Fruit fly (Drosophila melanogaster): ENCODE data around the gene CG33285.

The CG33285 gene

dm6 chr3L:21049417-21049914 lies 39.3 kb downstream of the CG33285 start (continued):
- no peak for TF ChIP-seq CG17568 (GFP tag; optimal IDR thresholded peaks at IDR 0.05)
- TF ChIP-seq MTF-1 (GFP tag; optimal IDR thresholded peaks at IDR 0.05; ENCODE audit: borderline replicate concordance): peak; percentile 24
- no peak for TF ChIP-seq fru (optimal IDR thresholded peaks at IDR 0.05)
- TF ChIP-seq CG15696 (tag; optimal IDR thresholded peaks at IDR 0.05): peak; percentile 28
- peak; percentile 98 for TF ChIP-seq CTCF (GFP tag; optimal IDR thresholded peaks at IDR 0.05)
- peak; percentile 11; the same call in 1 of the 2 replicates for TF ChIP-seq CG11247 (GFP tag; IDR thresholded peaks at IDR 0.05)
- TF ChIP-seq CG12659 (GFP tag; optimal IDR thresholded peaks at IDR 0.05): peak; percentile 32
- TF ChIP-seq rib (GFP tag; IDR thresholded peaks at IDR 0.05): no peak
- TF ChIP-seq sim (GFP tag; IDR thresholded peaks at IDR 0.05): 0 out of 2 replicates have a peak, but pooled peaks have one; percentile 2
- peak; percentile 29; the same call in 1 of the 3 replicates for TF ChIP-seq HLH4C (GFP tag; IDR thresholded peaks at IDR 0.05; ENCODE audit: partially characterized antibody)
- peak; percentile 32 for TF ChIP-seq CG30403 (GFP tag; optimal IDR thresholded peaks at IDR 0.05)
- TF ChIP-seq CG13287 (GFP tag; IDR thresholded peaks at IDR 0.05; ENCODE audit: partially characterized antibody): peak; percentile 58
- peak; percentile 55 for TF ChIP-seq hkb (optimal IDR thresholded peaks at IDR 0.05)
- no peak for TF ChIP-seq hkb (GFP tag; IDR thresholded peaks at IDR 0.05)
- peak; percentile 9 for TF ChIP-seq zen (tag; optimal IDR thresholded peaks at IDR 0.05)
- TF ChIP-seq CG14050 (GFP tag; IDR thresholded peaks at IDR 0.05): no peak
- TF ChIP-seq CG9609 (GFP tag; optimal IDR thresholded peaks at IDR 0.05): peak; percentile 22
- TF ChIP-seq CG9817 (tag; optimal IDR thresholded peaks at IDR 0.05): no peak
- peak; percentile 81 for TF ChIP-seq CG1832 (GFP tag; optimal IDR thresholded peaks at IDR 0.05)
- no peak for TF ChIP-seq exex (tag; optimal IDR thresholded peaks at IDR 0.05)
- TF ChIP-seq CG15601 (tag; optimal IDR thresholded peaks at IDR 0.05): peak; percentile 64
- no peak for TF ChIP-seq CG32767 (GFP tag; IDR thresholded peaks at IDR 0.05)
- TF ChIP-seq CG4404 (GFP tag; IDR thresholded peaks at IDR 0.05): no peak
- TF ChIP-seq tio (GFP tag; optimal IDR thresholded peaks at IDR 0.05): no peak
- TF ChIP-seq Nf-YC (tag; optimal IDR thresholded peaks at IDR 0.05): peak; percentile 42
- TF ChIP-seq Poxn (GFP tag; IDR thresholded peaks at IDR 0.05): no peak
- peak; percentile 36; the same call in 1 of the 2 replicates for TF ChIP-seq CG7372 (GFP tag; IDR thresholded peaks at IDR 0.05)
- peak; percentile 27; the same call in 1 of the 2 replicates for TF ChIP-seq sisA (GFP tag; IDR thresholded peaks at IDR 0.05)
- no peak for TF ChIP-seq al (GFP tag; IDR thresholded peaks at IDR 0.05)
- no peak for TF ChIP-seq dan (GFP tag; IDR thresholded peaks at IDR 0.05)
- no peak for TF ChIP-seq phol (tag; optimal IDR thresholded peaks at IDR 0.05)
- TF ChIP-seq C15 (GFP tag; IDR thresholded peaks at IDR 0.05): no peak
- peak; percentile 13 for TF ChIP-seq CG2120 (GFP tag; optimal IDR thresholded peaks at IDR 0.05)
- TF ChIP-seq Dbx (GFP tag; IDR thresholded peaks at IDR 0.05): peak; percentile 50; the same call in 1 of the 3 replicates
- peak; percentile 14 for TF ChIP-seq slp2 (GFP tag; optimal IDR thresholded peaks at IDR 0.05)
- TF ChIP-seq Fer1 (GFP tag; optimal IDR thresholded peaks at IDR 0.05): peak; percentile 12
- TF ChIP-seq CG11560 (tag; IDR thresholded peaks at IDR 0.05): no peak
- no peak for TF ChIP-seq CG4730 (GFP tag; IDR thresholded peaks at IDR 0.05)
- no peak for TF ChIP-seq CG11093 (GFP tag; IDR thresholded peaks at IDR 0.05)
- TF ChIP-seq cas (GFP tag; IDR thresholded peaks at IDR 0.05): no peak
- TF ChIP-seq NfI (GFP tag; optimal IDR thresholded peaks at IDR 0.05): peak; percentile 25
- TF ChIP-seq unpg (GFP tag; optimal IDR thresholded peaks at IDR 0.05): peak; percentile 1
- no peak for TF ChIP-seq CG6765 (GFP tag; optimal IDR thresholded peaks at IDR 0.05)
- peak; percentile 69; the same call in 1 of the 2 replicates for TF ChIP-seq NFAT (GFP tag; IDR thresholded peaks at IDR 0.05)
- TF ChIP-seq Adf1 (GFP tag; IDR thresholded peaks at IDR 0.05): peak; percentile 28; the same call in 1 of the 2 replicates
- TF ChIP-seq ham (GFP tag; IDR thresholded peaks at IDR 0.05): no peak
- TF ChIP-seq CG15011 (GFP tag; optimal IDR thresholded peaks at IDR 0.05): no peak
- peak; percentile 65 for TF ChIP-seq her (GFP tag; optimal IDR thresholded peaks at IDR 0.05)
- TF ChIP-seq CG12391 (tag; optimal IDR thresholded peaks at IDR 0.05): peak; percentile 39
- TF ChIP-seq lmd (GFP tag; IDR thresholded peaks at IDR 0.05): no peak
- TF ChIP-seq CG13775 (GFP tag; optimal IDR thresholded peaks at IDR 0.05): no peak
- TF ChIP-seq CG15073 (GFP tag; optimal IDR thresholded peaks at IDR 0.05): no peak

Data from whole organism, embryonic.